Worm (Caenorhabditis elegans) whole organism, mixed stage, embryonic: ENCODE measurements around the gene col-165.

Experiments used
- blmp-1 ChIP-seq: fragments of 150-350 bp; optimal IDR thresholded peaks from 2 replicates; lab custom pipeline; 2014; ENCODE audit warnings: missing biosample characterization, missing genetic modification characterization
- ces-1 ChIP-seq: fragments of 150-350 bp; optimal IDR thresholded peaks from 2 replicates; lab custom pipeline; 2014; ENCODE audit warnings: missing biosample characterization, missing genetic modification reagents, missing genetic modification characterization
- cnd-1 ChIP-seq: fragments of 200-800 bp; sonication (Bioruptor generic); optimal IDR thresholded peaks from 2 replicates; lab custom pipeline; 2018; ENCODE audit warnings: mild to moderate bottlenecking, missing genetic modification characterization, missing compliant biosample characterization
- elt-1 ChIP-seq: sonication (generic microtip); optimal IDR thresholded peaks from 2 replicates; lab custom pipeline; 2017; ENCODE audit warnings: missing genetic modification characterization, mild to moderate bottlenecking, missing compliant biosample characterization, antibody characterized with exemption, moderate library complexity, borderline replicate concordance; ENCODE audit not compliant: insufficient read depth
- elt-3 ChIP-seq: fragments of 150-350 bp; optimal IDR thresholded peaks from 2 replicates; lab custom pipeline; 2014; ENCODE audit warnings: missing biosample characterization, missing genetic modification characterization
- lsy-2 ChIP-seq: fragments of 150-350 bp; optimal IDR thresholded peaks from 2 replicates; lab custom pipeline; 2014; ENCODE audit warnings: missing biosample characterization, missing genetic modification characterization
- mab-5 ChIP-seq: fragments of 150-350 bp; optimal IDR thresholded peaks from 2 replicates; lab custom pipeline; 2014; ENCODE audit warnings: missing biosample characterization, missing genetic modification characterization
- nhr-12 ChIP-seq: fragments of 150-350 bp; optimal IDR thresholded peaks from 2 replicates; lab custom pipeline; 2014; ENCODE audit warnings: missing biosample characterization, missing genetic modification characterization
- nhr-237 ChIP-seq: fragments of 150-350 bp; optimal IDR thresholded peaks from 2 replicates; lab custom pipeline; 2014; ENCODE audit warnings: missing biosample characterization, missing genetic modification characterization
- nhr-76 ChIP-seq: sonication (generic microtip); optimal IDR thresholded peaks from 2 replicates; lab custom pipeline; 2017; ENCODE audit warnings: missing biosample characterization, missing genetic modification characterization
- snpc-4 ChIP-seq: fragments of 150-350 bp; optimal IDR thresholded peaks from 2 replicates; lab custom pipeline; 2014; ENCODE audit warnings: missing biosample characterization, missing genetic modification characterization
- ztf-11 ChIP-seq: fragments of 150-350 bp; optimal IDR thresholded peaks from 2 replicates; lab custom pipeline; 2014; ENCODE audit warnings: missing biosample characterization, missing genetic modification characterization

DNA sequence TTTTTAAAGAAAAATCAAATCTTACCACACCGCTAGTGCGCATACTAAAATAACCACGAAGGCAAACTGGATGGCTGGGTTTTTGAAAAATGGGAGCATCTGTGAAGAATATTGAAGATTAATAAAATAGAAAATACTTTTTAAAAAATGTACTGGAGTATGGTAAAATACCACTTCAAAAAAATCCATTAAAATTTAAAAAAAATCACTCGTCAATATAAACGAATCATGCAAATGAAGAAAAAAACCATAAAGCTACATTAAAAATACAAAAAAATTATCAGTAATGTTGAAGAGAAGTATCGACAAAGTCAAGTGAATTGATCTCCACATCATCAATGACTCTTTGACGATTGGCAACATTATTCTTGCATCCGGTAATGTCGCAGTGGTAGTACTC, 17.3 kb downstream of the col-165 start, which contains the start of gene R160.5:
- TF ChIP-seq lsy-2 (tag; lab: Kevin White, UChicago) (no peak), ztf-11 (tag; lab: Kevin White, UChicago) (no peak), nhr-12 (tag; lab: Kevin White, UChicago) (no peak), snpc-4 (no peak), blmp-1 (tag; lab: Kevin White, UChicago) (no peak), mab-5 (no peak), ces-1 (GFP tag; lab: Kevin White, UChicago) (no peak), nhr-237 (no peak), nhr-76 (tag; lab: Kevin White, UChicago) (no peak), elt-1 (tag; lab: Kevin White, UChicago) (no peak), cnd-1 (tag; lab: Kevin White, UChicago) (no peak), elt-3 (tag; lab: Kevin White, UChicago) (no peak)
